Worm (Caenorhabditis elegans) whole organism, mixed stage, embryonic: ENCODE results near the gene clec-261.

Experiments used
- lin-13 ChIP-seq: fragments of 150-350 bp; optimal IDR thresholded peaks from 2 replicates; lab custom pipeline; 2014; ENCODE audit warnings: missing biosample characterization, missing genetic modification characterization
- nhr-12 ChIP-seq: fragments of 150-350 bp; optimal IDR thresholded peaks from 2 replicates; lab custom pipeline; 2014; ENCODE audit warnings: missing biosample characterization, missing genetic modification characterization
- nhr-2 ChIP-seq: fragments of 150-350 bp; optimal IDR thresholded peaks from 2 replicates; lab custom pipeline; 2014; ENCODE audit warnings: missing biosample characterization, missing genetic modification characterization
- sptf-1 ChIP-seq: sonication (generic microtip); optimal IDR thresholded peaks from 2 replicates; lab custom pipeline; 2017; ENCODE audit warnings: mild to moderate bottlenecking, missing genetic modification characterization, moderate library complexity, missing compliant biosample characterization
- unc-62 ChIP-seq: fragments of 150-350 bp; optimal IDR thresholded peaks from 2 replicates; lab custom pipeline; 2014; ENCODE audit warnings: missing biosample characterization, missing genetic modification reagents, missing genetic modification characterization

- TF ChIP-seq nhr-12 (tag; lab: Kevin White, UChicago) (no peak), sptf-1 (tag; lab: Kevin White, UChicago) (no peak), lin-13 (tag; lab: Kevin White, UChicago) (no peak), nhr-2 (no peak), unc-62 (no peak)
Observed at ce11 chrV:20338870-20339269, 44.6 kb upstream of the clec-261 start.
